Fruit fly (Drosophila melanogaster): ENCODE results near the gene Ost48.

Ost48 gene

DNA sequence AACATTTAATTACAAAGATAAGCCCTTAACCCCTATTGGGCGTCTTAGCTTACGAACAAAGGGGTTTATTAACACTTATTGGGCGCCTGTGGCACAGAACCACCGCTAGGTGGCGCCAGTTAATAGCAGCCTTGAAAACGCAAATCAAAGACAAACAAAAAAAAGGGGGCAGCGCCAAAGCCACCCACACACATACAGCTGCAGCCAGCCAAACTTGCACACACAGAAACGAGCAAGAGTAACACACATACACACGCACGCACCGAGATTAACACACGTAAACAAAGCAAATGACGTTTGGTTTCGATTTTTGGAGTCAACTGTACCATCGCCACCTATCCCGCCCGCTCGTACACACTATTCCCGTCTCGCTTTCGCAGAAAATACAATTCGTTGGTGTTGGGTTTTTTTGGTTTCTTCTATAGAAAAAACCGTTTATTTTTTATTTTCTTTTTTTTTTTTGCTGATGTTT lies 6.2 kb downstream of the Ost48 start (continued):
- TF ChIP-seq CG2889 (GFP tag; IDR thresholded peaks at IDR 0.05) (no peak), CG9876 (GFP tag; optimal IDR thresholded peaks at IDR 0.05) (peak; percentile 23), lola (GFP tag; optimal IDR thresholded peaks at IDR 0.05) (no peak), CG2199 (GFP tag; IDR thresholded peaks at IDR 0.05) (0 out of 3 replicates have a peak, but pooled peaks have one; percentile 62), CG15073 (GFP tag; optimal IDR thresholded peaks at IDR 0.05) (no peak), stwl (tag; optimal IDR thresholded peaks at IDR 0.05) (no peak), CG33557 (GFP tag; optimal IDR thresholded peaks at IDR 0.05) (peak; percentile 44), ase (GFP tag; IDR thresholded peaks at IDR 0.05) (0 out of 3 replicates have a peak, but pooled peaks have one; percentile 12), lbe (GFP tag; optimal IDR thresholded peaks at IDR 0.05) (peak; percentile 70), Dbx (GFP tag; IDR thresholded peaks at IDR 0.05) (peak; percentile 75; the same call in 2 of the 3 replicates), CG1602 (GFP tag; optimal IDR thresholded peaks at IDR 0.05) (no peak), Atf6 (GFP tag; IDR thresholded peaks at IDR 0.05) (peak; percentile 56), lov (optimal IDR thresholded peaks at IDR 0.05) (no peak), lov (GFP tag; IDR thresholded peaks at IDR 0.05) (0 out of 3 replicates have a peak, but pooled peaks have one; percentile 23), HmgZ (tag; optimal IDR thresholded peaks at IDR 0.05) (peak; percentile 54), CG12744 (GFP tag; optimal IDR thresholded peaks at IDR 0.05) (peak; percentile 40), CG3065 (GFP tag; optimal IDR thresholded peaks at IDR 0.05) (peak; percentile 12), CG32532 (GFP tag; IDR thresholded peaks at IDR 0.05) (peak; percentile 65; the same call in 1 of the 2 replicates), cwo (GFP tag; optimal IDR thresholded peaks at IDR 0.05) (peak; percentile 39), gfzf (GFP tag; optimal IDR thresholded peaks at IDR 0.05) (peak; percentile 11), CG11696 (GFP tag; IDR thresholded peaks at IDR 0.05) (0 out of 2 replicates have a peak, but pooled peaks have one; percentile 29), chm (GFP tag; IDR thresholded peaks at IDR 0.05) (peak; percentile 64; the same call in 1 of the 2 replicates), Ssrp (tag; optimal IDR thresholded peaks at IDR 0.05) (peak; percentile 6), CG8478 (optimal IDR thresholded peaks at IDR 0.05) (no peak), amos (GFP tag; IDR thresholded peaks at IDR 0.05; ENCODE audit: partially characterized antibody) (peak; percentile 33; the same call in 1 of the 2 replicates), CG32772 (GFP tag; IDR thresholded peaks at IDR 0.05) (0 out of 2 replicates have a peak, but pooled peaks have one; percentile 29), shn (GFP tag; optimal IDR thresholded peaks at IDR 0.05) (no peak), BtbVII (GFP tag; optimal IDR thresholded peaks at IDR 0.05) (peak; percentile 31), MESR4 (GFP tag; optimal IDR thresholded peaks at IDR 0.05) (peak; percentile 40), slou (GFP tag; optimal IDR thresholded peaks at IDR 0.05) (peak; percentile 9), tx (GFP tag; optimal IDR thresholded peaks at IDR 0.05) (no peak), CTCF (GFP tag; optimal IDR thresholded peaks at IDR 0.05) (peak; percentile 95), Hr3 (GFP tag; optimal IDR thresholded peaks at IDR 0.05) (peak; percentile 17), Hsf (GFP tag; optimal IDR thresholded peaks at IDR 0.05) (peak; percentile 35), unc-4 (GFP tag; IDR thresholded peaks at IDR 0.05; ENCODE audit: partially characterized antibody) (0 out of 2 replicates have a peak, but pooled peaks have one; percentile 23), Pdp1 (GFP tag; optimal IDR thresholded peaks at IDR 0.05) (peak in 1 of 2 experiments; percentile 47), ttk (GFP tag; IDR thresholded peaks at IDR 0.05) (0 out of 2 replicates have a peak, but pooled peaks have one; percentile 22), CG9727 (GFP tag; optimal IDR thresholded peaks at IDR 0.05) (peak; percentile 30), CG4424 (GFP tag; optimal IDR thresholded peaks at IDR 0.05) (no peak), CG12299 (tag; optimal IDR thresholded peaks at IDR 0.05) (no peak), CG8924 (tag; optimal IDR thresholded peaks at IDR 0.05) (peak; percentile 31), CG1647 (GFP tag; optimal IDR thresholded peaks at IDR 0.05) (no peak), Blimp-1 (GFP tag; optimal IDR thresholded peaks at IDR 0.05) (no peak), CG9215 (GFP tag; IDR thresholded peaks at IDR 0.05) (no peak), Optix (GFP tag; IDR thresholded peaks at IDR 0.05) (0 out of 3 replicates have a peak, but pooled peaks have one; percentile 46), oc (tag; optimal IDR thresholded peaks at IDR 0.05) (peak; percentile 47), CG18262 (tag; optimal IDR thresholded peaks at IDR 0.05) (peak; percentile 11), sr (GFP tag; IDR thresholded peaks at IDR 0.05) (peak; percentile 53; the same call in 1 of the 3 replicates), Ets65A (GFP tag) (peak; percentile 1), Mes4 (GFP tag; optimal IDR thresholded peaks at IDR 0.05) (no peak), Elba2 (GFP tag; optimal IDR thresholded peaks at IDR 0.05) (peak; percentile 91)
